Fruit fly (Drosophila melanogaster): Measurements from ENCODE around the gene CG12229.

CG12229 gene

dm6 chr3L:17478826-17479225, 42.6 kb upstream of the CG12229 start, which contains the start of the genes CG13733 and qjt:
Gene CG13733, minus strand, starts transcription at chr3L:17478926.
Gene qjt, plus strand, starts transcription at chr3L:17479096.
- no peak for TF ChIP-seq psq (GFP tag; optimal IDR thresholded peaks at IDR 0.05)
- TF ChIP-seq Dif (GFP tag; optimal IDR thresholded peaks at IDR 0.05; ENCODE audit: partially characterized antibody): no peak
- TF ChIP-seq dl (GFP tag; optimal IDR thresholded peaks at IDR 0.05; ENCODE audit: insufficient read depth in 1 of 2, partially characterized antibody in 2 of 2): no peak
- TF ChIP-seq HLH106 (tag; optimal IDR thresholded peaks at IDR 0.05): no peak
- TF ChIP-seq Sp1 (GFP tag; optimal IDR thresholded peaks at IDR 0.05): no peak
- TF ChIP-seq rgr (GFP tag; optimal IDR thresholded peaks at IDR 0.05): no peak
- TF ChIP-seq dmrt93B (GFP tag; optimal IDR thresholded peaks at IDR 0.05): no peak
- TF ChIP-seq CrebA (GFP tag; optimal IDR thresholded peaks at IDR 0.05; ENCODE audit: borderline replicate concordance): no peak
- TF ChIP-seq lola (GFP tag; optimal IDR thresholded peaks at IDR 0.05): no peak
- TF ChIP-seq dsf (GFP tag; optimal IDR thresholded peaks at IDR 0.05; ENCODE audit: borderline replicate concordance): no peak
- no peak for TF ChIP-seq brk (GFP tag; optimal IDR thresholded peaks at IDR 0.05)
- TF ChIP-seq sage (GFP tag; optimal IDR thresholded peaks at IDR 0.05): no peak
- TF ChIP-seq Hr83 (GFP tag; optimal IDR thresholded peaks at IDR 0.05; ENCODE audit: poor library complexity, severe bottlenecking): no peak
- no peak for TF ChIP-seq Hr78 (GFP tag; optimal IDR thresholded peaks at IDR 0.05)
- no peak for TF ChIP-seq CG9705 (GFP tag; optimal IDR thresholded peaks at IDR 0.05)

dm6 chr3L:17476496-17476895, 40.3 kb upstream of the CG12229 start:
- no peak for TF ChIP-seq h (GFP tag; optimal IDR thresholded peaks at IDR 0.05)
- TF ChIP-seq jim (GFP tag; optimal IDR thresholded peaks at IDR 0.05): no peak

dm6 chr3L:17475979-17476393, 39.8 kb upstream of the CG12229 start, which contains the start of gene CG34250:
Gene CG34250, plus strand, starts transcription at chr3L:17476222.
- TF ChIP-seq Rel (GFP tag; optimal IDR thresholded peaks at IDR 0.05): no peak
- TF ChIP-seq Rel (tag; optimal IDR thresholded peaks at IDR 0.05): peak; percentile 7
- TF ChIP-seq CG9705 (GFP tag; optimal IDR thresholded peaks at IDR 0.05): no peak
- peak; percentile 19 for TF ChIP-seq Sp1 (GFP tag; optimal IDR thresholded peaks at IDR 0.05)
- TF ChIP-seq Abd-B (GFP tag; optimal IDR thresholded peaks at IDR 0.05): no peak
- TF ChIP-seq fru (GFP tag; optimal IDR thresholded peaks at IDR 0.05): peak; percentile 24
- no peak for TF ChIP-seq Dfd (GFP tag; optimal IDR thresholded peaks at IDR 0.05)
- peak; percentile 67 for TF ChIP-seq dsf (GFP tag; optimal IDR thresholded peaks at IDR 0.05; ENCODE audit: borderline replicate concordance)
- TF ChIP-seq Myc (optimal IDR thresholded peaks at IDR 0.05): peak; percentile 11
- peak; percentile 37 for TF ChIP-seq rgr (GFP tag; optimal IDR thresholded peaks at IDR 0.05)
- no peak for TF ChIP-seq woc (GFP tag; optimal IDR thresholded peaks at IDR 0.05)
- peak; percentile 4 for TF ChIP-seq ey (GFP tag; optimal IDR thresholded peaks at IDR 0.05)
- TF ChIP-seq OdsH (GFP tag; optimal IDR thresholded peaks at IDR 0.05): peak; percentile 30
- peak; percentile 14 for TF ChIP-seq br (GFP tag; optimal IDR thresholded peaks at IDR 0.05)
- TF ChIP-seq sage (GFP tag; optimal IDR thresholded peaks at IDR 0.05): peak; percentile 50
- TF ChIP-seq foxo (GFP tag; optimal IDR thresholded peaks at IDR 0.05): peak in 1 of 2 experiments; percentile 52
- peak; percentile 29 for TF ChIP-seq psq (GFP tag; optimal IDR thresholded peaks at IDR 0.05)
- TF ChIP-seq Hr83 (GFP tag; optimal IDR thresholded peaks at IDR 0.05; ENCODE audit: poor library complexity, severe bottlenecking): peak; percentile 13
- TF ChIP-seq brk (GFP tag; optimal IDR thresholded peaks at IDR 0.05): peak; percentile 72
- peak; percentile 40 for TF ChIP-seq HLH106 (tag; optimal IDR thresholded peaks at IDR 0.05)
- peak; percentile 68 for TF ChIP-seq Jra (GFP tag; optimal IDR thresholded peaks at IDR 0.05)
- peak; percentile 64 for TF ChIP-seq tai (GFP tag; optimal IDR thresholded peaks at IDR 0.05)
- no peak for TF ChIP-seq Mio (GFP tag; optimal IDR thresholded peaks at IDR 0.05)
- TF ChIP-seq usp (GFP tag; optimal IDR thresholded peaks at IDR 0.05): no peak
- TF ChIP-seq h (GFP tag; optimal IDR thresholded peaks at IDR 0.05): peak; percentile 62
- TF ChIP-seq N (GFP tag; optimal IDR thresholded peaks at IDR 0.05): no peak
- peak; percentile 59 for TF ChIP-seq Hnf4 (GFP tag; optimal IDR thresholded peaks at IDR 0.05)

DNA sequence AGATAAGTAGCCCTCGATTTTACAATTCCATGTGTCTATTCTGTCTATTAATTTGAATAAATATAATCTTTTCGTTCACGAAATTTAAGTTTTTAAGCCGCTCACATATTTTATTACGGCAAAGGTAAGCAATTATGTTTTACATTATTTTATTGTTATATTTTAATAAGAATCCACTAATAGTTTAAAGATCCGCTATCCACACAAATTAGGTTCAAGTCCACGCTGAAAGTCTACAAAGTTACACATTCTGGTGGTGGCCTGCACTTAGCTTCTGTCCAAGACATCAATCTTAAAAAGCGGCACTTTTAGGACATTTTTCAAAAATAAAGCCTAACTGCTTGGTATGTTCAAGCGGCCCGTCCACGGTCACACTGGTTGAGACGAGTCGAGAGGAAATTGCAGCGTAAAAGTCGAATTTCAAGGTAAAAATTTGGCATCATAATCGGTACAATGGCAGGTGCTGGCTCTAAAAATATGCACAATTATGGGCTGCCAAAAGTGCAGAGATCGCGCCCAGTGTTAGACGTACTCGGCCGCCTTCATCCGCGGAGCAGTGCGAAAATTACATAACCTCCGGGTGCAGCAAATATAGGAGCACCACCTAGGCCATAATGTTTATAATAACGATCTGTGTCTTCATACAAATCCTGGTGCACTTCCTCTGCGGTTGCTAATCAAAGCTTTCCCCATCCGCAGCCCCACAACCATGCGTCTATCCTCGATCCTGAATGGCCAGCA, 38.6 kb upstream of the CG12229 start, which contains the start of the genes UQCR-Q and CG46525:
UQCR-Q (plus strand) TSS at position 51 of the 741 bp plus-strand sequence.
CG46525 (plus strand) TSS at position 510 of the 741 bp plus-strand sequence.
- TF ChIP-seq psq (GFP tag; optimal IDR thresholded peaks at IDR 0.05) (no peak), Hr83 (GFP tag; optimal IDR thresholded peaks at IDR 0.05; ENCODE audit: poor library complexity, severe bottlenecking) (no peak), brk (GFP tag; optimal IDR thresholded peaks at IDR 0.05) (peak; percentile 13), Rel (GFP tag; optimal IDR thresholded peaks at IDR 0.05) (no peak), Rel (tag; optimal IDR thresholded peaks at IDR 0.05) (peak; percentile 27), Vsx2 (GFP tag; optimal IDR thresholded peaks at IDR 0.05; ENCODE audit: partially characterized antibody) (no peak), sv (GFP tag; optimal IDR thresholded peaks at IDR 0.05) (no peak), HLH106 (tag; optimal IDR thresholded peaks at IDR 0.05) (no peak), GATAd (GFP tag; optimal IDR thresholded peaks at IDR 0.05) (no peak), pan (optimal IDR thresholded peaks at IDR 0.05) (no peak), lola (GFP tag; optimal IDR thresholded peaks at IDR 0.05) (no peak), dl (GFP tag; optimal IDR thresholded peaks at IDR 0.05; ENCODE audit: insufficient read depth in 1 of 2, partially characterized antibody in 2 of 2) (no peak), ey (GFP tag; optimal IDR thresholded peaks at IDR 0.05) (no peak), Dfd (GFP tag; optimal IDR thresholded peaks at IDR 0.05) (no peak), dmrt93B (GFP tag; optimal IDR thresholded peaks at IDR 0.05) (no peak), dsf (GFP tag; optimal IDR thresholded peaks at IDR 0.05; ENCODE audit: borderline replicate concordance) (no peak), br (GFP tag; optimal IDR thresholded peaks at IDR 0.05) (no peak), CG32264 (GFP tag; optimal IDR thresholded peaks at IDR 0.05) (no peak), CrebA (GFP tag; optimal IDR thresholded peaks at IDR 0.05; ENCODE audit: borderline replicate concordance) (no peak), h (GFP tag; optimal IDR thresholded peaks at IDR 0.05) (peak; percentile 12), Jra (GFP tag; optimal IDR thresholded peaks at IDR 0.05) (no peak), CG9705 (GFP tag; optimal IDR thresholded peaks at IDR 0.05) (no peak), foxo (GFP tag; optimal IDR thresholded peaks at IDR 0.05) (no peak), woc (GFP tag; optimal IDR thresholded peaks at IDR 0.05) (no peak), jim (GFP tag; optimal IDR thresholded peaks at IDR 0.05) (no peak), tai (GFP tag; optimal IDR thresholded peaks at IDR 0.05) (no peak), OdsH (GFP tag; optimal IDR thresholded peaks at IDR 0.05) (no peak)
